Worm (Caenorhabditis elegans): ENCODE results near the gene math-8.

DNA sequence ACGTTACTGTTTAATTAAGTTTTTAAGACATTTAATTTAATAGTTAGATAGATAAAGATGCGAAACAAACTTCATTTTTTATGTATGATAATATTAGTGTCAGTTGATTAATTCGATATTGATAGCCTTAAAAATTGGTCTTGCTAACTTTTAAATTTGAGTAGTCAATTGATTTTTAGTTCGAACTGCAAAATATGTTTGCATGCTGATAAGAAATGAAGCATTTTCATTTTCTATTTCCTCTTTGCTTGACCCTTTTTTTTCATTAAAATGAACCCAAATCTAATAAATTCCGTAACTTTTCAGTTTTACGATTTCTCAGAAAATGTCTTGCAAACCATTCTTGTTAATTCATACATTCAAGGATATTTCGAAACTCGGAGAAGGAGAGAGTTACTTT lies 16.1 kb upstream of the math-8 start, which contains the start of gene math-22:
- TF ChIP-seq bed-1 (GFP tag; IDR thresholded peaks at IDR 0.05) (no peak), T26A5.8 (tag; optimal IDR thresholded peaks at IDR 0.05) (no peak), madf-10 (tag; optimal IDR thresholded peaks at IDR 0.05) (no peak), ama-1 (optimal IDR thresholded peaks at IDR 0.05) (no peak), ama-1 (GFP tag; optimal IDR thresholded peaks at IDR 0.05) (no peak), Y53G8AR.9 (GFP tag; conservative IDR thresholded peaks at IDR 0.05) (no peak)
